Worm (Caenorhabditis elegans) whole organism, early embryonic: ENCODE measurements around the gene F26D2.3.

ENCODE experiments used
- B0310.2 ChIP-seq: sonication (generic microtip); optimal IDR thresholded peaks from 2 replicates; lab custom pipeline; 2016; ENCODE audit warnings: mild to moderate bottlenecking, missing genetic modification characterization, missing compliant biosample characterization
- F13C5.2 ChIP-seq: sonication (generic microtip); optimal IDR thresholded peaks from 2 replicates; lab custom pipeline; 2017; ENCODE audit warnings: mild to moderate bottlenecking, missing genetic modification characterization, inconsistent platforms, missing compliant biosample characterization
- aly-1 ChIP-seq: sonication (generic microtip); optimal IDR thresholded peaks from 2 replicates; lab custom pipeline; 2016; ENCODE audit warnings: missing genetic modification characterization, missing compliant biosample characterization
- ama-1 ChIP-seq: fragments of 150-350 bp; optimal IDR thresholded peaks from 2 replicates; lab custom pipeline; 2014
- ceh-13 ChIP-seq: fragments of 200-800 bp; sonication (Bioruptor generic); optimal IDR thresholded peaks from 2 replicates; lab custom pipeline; 2018; ENCODE audit warnings: mild to moderate bottlenecking, missing genetic modification characterization, missing compliant biosample characterization
- ceh-36 ChIP-seq: sonication (generic microtip); optimal IDR thresholded peaks from 2 replicates; lab custom pipeline; 2016; ENCODE audit warnings: missing genetic modification characterization, inconsistent platforms, missing compliant biosample characterization
- ets-7 ChIP-seq: sonication (generic microtip); optimal IDR thresholded peaks from 2 replicates; lab custom pipeline; 2016; ENCODE audit warnings: missing genotype, missing genetic modification characterization, missing compliant biosample characterization
- flt-1 ChIP-seq: fragments of 200-800 bp; sonication (Bioruptor generic); IDR thresholded peaks from 2 replicates; pipeline ENCODE4 v1.3.6; 2022; ENCODE audit warnings: missing genetic modification characterization, missing compliant biosample characterization
- hmbx-1 ChIP-seq: sonication (generic microtip); optimal IDR thresholded peaks from 2 replicates; lab custom pipeline; 2016; ENCODE audit warnings: mild to moderate bottlenecking, missing genetic modification characterization, missing compliant biosample characterization
- hmg-4 ChIP-seq: fragments of 200-800 bp; sonication (Bioruptor generic); optimal IDR thresholded peaks from 2 replicates; lab custom pipeline; 2018; ENCODE audit warnings: mild to moderate bottlenecking, missing genetic modification characterization, missing compliant biosample characterization
- hnd-1 ChIP-seq: sonication (generic microtip); optimal IDR thresholded peaks from 2 replicates; lab custom pipeline; 2016; ENCODE audit warnings: missing genetic modification characterization, missing compliant biosample characterization
- pes-1 ChIP-seq: fragments of 200-800 bp; sonication (Bioruptor generic); IDR thresholded peaks from 2 replicates; pipeline ENCODE4 v1.3.6; 2022; ENCODE audit warnings: missing genetic modification reagents, missing genetic modification characterization, missing compliant biosample characterization
- scrt-1 ChIP-seq: fragments of 200-800 bp; sonication (Bioruptor generic); IDR thresholded peaks from 2 replicates; pipeline ENCODE4 v1.3.6; 2022; ENCODE audit warnings: missing genetic modification characterization, missing compliant biosample characterization
- sea-1 ChIP-seq: fragments of 200-800 bp; sonication (Bioruptor generic); conservative IDR thresholded peaks from 2 replicates; pipeline ENCODE4 v1.3.6; 2022; ENCODE audit warnings: missing genetic modification characterization, missing compliant biosample characterization
- tbx-11 ChIP-seq: fragments of 200-800 bp; sonication (Bioruptor generic); IDR thresholded peaks from 2 replicates; pipeline ENCODE4 v1.3.6; 2022; ENCODE audit warnings: missing genetic modification characterization, missing compliant biosample characterization
- tbx-37 ChIP-seq: fragments of 200-800 bp; sonication (Bioruptor generic); conservative IDR thresholded peaks from 2 replicates; pipeline ENCODE4 v1.3.6; 2022; ENCODE audit warnings: missing genetic modification reagents, missing genetic modification characterization, missing compliant biosample characterization
- tra-4 ChIP-seq: sonication (generic microtip); optimal IDR thresholded peaks from 2 replicates; lab custom pipeline; 2017; ENCODE audit warnings: missing genetic modification characterization, missing compliant biosample characterization

Gene F26D2.3

ce11 chrV:16395131-16395530, 12.6 kb upstream of the F26D2.3 start, which contains the start of gene F13A7.11:
Gene F13A7.11, minus strand, starts transcription at chrV:16395304.
- TF ChIP-seq tbx-37 (GFP tag; lab: Robert Waterston, UW) = no peak
- TF ChIP-seq tbx-11 (GFP tag; lab: Robert Waterston, UW) = no peak
- no peak for TF ChIP-seq ets-7 (tag; lab: Kevin White, UChicago)
- no peak for TF ChIP-seq pes-1 (GFP tag; lab: Robert Waterston, UW)
- no peak for TF ChIP-seq hmg-4
- TF ChIP-seq hnd-1 = no peak
- TF ChIP-seq flt-1 (GFP tag; lab: Robert Waterston, UW) = no peak
- no peak for TF ChIP-seq scrt-1 (GFP tag; lab: Robert Waterston, UW)

ce11 chrV:16395739-16396138, 12.0 kb upstream of the F26D2.3 start, which contains the start of gene F13A7.12:
Gene F13A7.12, plus strand, starts transcription at chrV:16396039.
- TF ChIP-seq ama-1 (no peak), scrt-1 (GFP tag; lab: Robert Waterston, UW) (no peak)

ce11 chrV:16399388-16399787, 8.4 kb upstream of the F26D2.3 start, which contains the start of gene sre-36:
Gene sre-36, plus strand, starts transcription at chrV:16399688.
- no peak for TF ChIP-seq tbx-37 (GFP tag; lab: Robert Waterston, UW)
- TF ChIP-seq ceh-36 (tag; lab: Kevin White, UChicago) = no peak
- TF ChIP-seq hmg-4 = no peak
- no peak for TF ChIP-seq ama-1
- no peak for TF ChIP-seq pes-1 (GFP tag; lab: Robert Waterston, UW)
- TF ChIP-seq scrt-1 (GFP tag; lab: Robert Waterston, UW) = no peak
- TF ChIP-seq hmbx-1 = no peak
- no peak for TF ChIP-seq ceh-13
- TF ChIP-seq ets-7 (tag; lab: Kevin White, UChicago) = no peak
- no peak for TF ChIP-seq B0310.2 (tag; lab: Kevin White, UChicago)
- TF ChIP-seq F13C5.2 (tag; lab: Kevin White, UChicago) = no peak

- no peak for TF ChIP-seq ama-1
- TF ChIP-seq B0310.2 (tag; lab: Kevin White, UChicago) = no peak
- TF ChIP-seq aly-1 (tag; lab: Kevin White, UChicago) = no peak
- TF ChIP-seq hnd-1 = no peak
- TF ChIP-seq ets-7 (tag; lab: Kevin White, UChicago) = no peak
- TF ChIP-seq pes-1 (GFP tag; lab: Robert Waterston, UW) = peak; percentile 64
- peak; percentile 84 for TF ChIP-seq tbx-37 (GFP tag; lab: Robert Waterston, UW)
- no peak for TF ChIP-seq F13C5.2 (tag; lab: Kevin White, UChicago)
- no peak for TF ChIP-seq ceh-13
- TF ChIP-seq hmg-4 = peak; percentile 19
These were observed 6.2 kb upstream of the F26D2.3 start, which contains the start of gene F13A7.14 for ce11 chrV:16401519-16401918. Gene F13A7.14, plus strand, starts transcription at chrV:16401891.

ce11 chrV:16403974-16404373, 3.8 kb upstream of the F26D2.3 start, which contains the start of gene syp-1:
Gene syp-1, plus strand, starts transcription at chrV:16404274.
- TF ChIP-seq tbx-11 (GFP tag; lab: Robert Waterston, UW) = no peak
- no peak for TF ChIP-seq tra-4 (tag; lab: Kevin White, UChicago)
- TF ChIP-seq ets-7 (tag; lab: Kevin White, UChicago) = no peak
- TF ChIP-seq hnd-1 = no peak
- no peak for TF ChIP-seq B0310.2 (tag; lab: Kevin White, UChicago)
- TF ChIP-seq hmg-4 = no peak
- TF ChIP-seq flt-1 (GFP tag; lab: Robert Waterston, UW) = no peak
- no peak for TF ChIP-seq ceh-36 (tag; lab: Kevin White, UChicago)
- TF ChIP-seq hmbx-1 = no peak
- TF ChIP-seq F13C5.2 (tag; lab: Kevin White, UChicago) = no peak
- no peak for TF ChIP-seq tbx-37 (GFP tag; lab: Robert Waterston, UW)

- TF ChIP-seq tra-4 (tag; lab: Kevin White, UChicago) = no peak
These were observed 2.4 kb upstream of the F26D2.3 start for ce11 chrV:16405366-16405765.

- TF ChIP-seq ceh-36 (tag; lab: Kevin White, UChicago) = no peak
- no peak for TF ChIP-seq pes-1 (GFP tag; lab: Robert Waterston, UW)
- no peak for TF ChIP-seq tra-4 (tag; lab: Kevin White, UChicago)
- TF ChIP-seq scrt-1 (GFP tag; lab: Robert Waterston, UW) = no peak
- no peak for TF ChIP-seq tbx-37 (GFP tag; lab: Robert Waterston, UW)
- TF ChIP-seq F13C5.2 (tag; lab: Kevin White, UChicago) = no peak
- TF ChIP-seq flt-1 (GFP tag; lab: Robert Waterston, UW) = no peak
- no peak for TF ChIP-seq hnd-1
- TF ChIP-seq hmg-4 = no peak
- no peak for TF ChIP-seq sea-1 (GFP tag; lab: Robert Waterston, UW)
- no peak for TF ChIP-seq B0310.2 (tag; lab: Kevin White, UChicago)
These were observed 1.4 kb upstream of the F26D2.3 start for ce11 chrV:16406357-16406756.

ce11 chrV:16410521-16410920, 2.8 kb downstream of the F26D2.3 start, which contains the start of gene srh-145:
Gene srh-145, plus strand, starts transcription at chrV:16410713.
- TF ChIP-seq ama-1 = no peak
- TF ChIP-seq tbx-37 (GFP tag; lab: Robert Waterston, UW) = no peak
- TF ChIP-seq tra-4 (tag; lab: Kevin White, UChicago) = no peak
- no peak for TF ChIP-seq F13C5.2 (tag; lab: Kevin White, UChicago)
- TF ChIP-seq hnd-1 = no peak
- TF ChIP-seq flt-1 (GFP tag; lab: Robert Waterston, UW) = no peak
- TF ChIP-seq ets-7 (tag; lab: Kevin White, UChicago) = no peak
- no peak for TF ChIP-seq ceh-13

- TF ChIP-seq hnd-1 (no peak), flt-1 (GFP tag; lab: Robert Waterston, UW) (no peak), scrt-1 (GFP tag; lab: Robert Waterston, UW) (no peak)
These were observed 9.3 kb downstream of the F26D2.3 start, which contains the start of gene str-55 for ce11 chrV:16417014-16417413. Gene str-55, minus strand, starts transcription at chrV:16417114.
